Worm (Caenorhabditis elegans) whole organism, mixed stage, embryonic: ENCODE measurements around the gene nhr-78.

ENCODE experiments used
- mep-1 ChIP-seq: fragments of 150-350 bp; optimal IDR thresholded peaks from 2 replicates; lab custom pipeline; 2017; ENCODE audit warnings: missing biosample characterization, missing genetic modification reagents, missing genetic modification characterization, inconsistent platforms
- nhr-2 ChIP-seq: fragments of 150-350 bp; optimal IDR thresholded peaks from 2 replicates; lab custom pipeline; 2014; ENCODE audit warnings: missing biosample characterization, missing genetic modification characterization
- nhr-76 ChIP-seq: sonication (generic microtip); optimal IDR thresholded peaks from 2 replicates; lab custom pipeline; 2017; ENCODE audit warnings: missing biosample characterization, missing genetic modification characterization
- zip-8 ChIP-seq: fragments of 150-350 bp; optimal IDR thresholded peaks from 2 replicates; lab custom pipeline; 2014; ENCODE audit warnings: missing biosample characterization, missing genetic modification characterization
- ztf-11 ChIP-seq: fragments of 150-350 bp; optimal IDR thresholded peaks from 2 replicates; lab custom pipeline; 2014; ENCODE audit warnings: missing biosample characterization, missing genetic modification characterization

DNA sequence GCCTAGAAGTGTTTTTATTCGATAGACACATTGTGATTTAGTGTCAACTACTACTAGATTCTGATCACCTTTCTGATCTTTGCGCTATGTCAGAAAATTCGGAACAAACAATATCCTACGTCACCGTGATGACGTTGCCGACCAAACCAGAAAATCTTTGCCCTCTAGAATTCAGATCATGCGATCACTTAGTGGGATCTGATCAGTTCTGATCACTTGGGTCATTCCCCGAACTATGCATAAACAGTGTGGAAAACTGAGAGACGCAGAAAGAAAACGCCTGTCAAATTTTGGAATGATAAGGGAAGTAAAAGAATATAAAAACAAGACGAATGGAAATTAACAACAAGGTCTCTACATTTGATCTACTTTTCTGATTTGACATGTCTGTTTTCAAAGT, 16.9 kb upstream of the nhr-78 start, which contains the start of gene F15E6.3:
- no peak for TF ChIP-seq mep-1 (tag; lab: Kevin White, UChicago)
- no peak for TF ChIP-seq nhr-76 (tag; lab: Kevin White, UChicago)
- TF ChIP-seq nhr-2 (tag; lab: Kevin White, UChicago) = no peak
- TF ChIP-seq ztf-11 (tag; lab: Kevin White, UChicago) = no peak
- TF ChIP-seq zip-8 (tag; lab: Kevin White, UChicago) = no peak
